Worm (Caenorhabditis elegans) whole organism, L1 larva: ENCODE results near the gene F08D12.2.

Experiments
- C34B4.2 ChIP-seq: sonication (generic microtip); optimal IDR thresholded peaks from 2 replicates; lab custom pipeline; 2017; ENCODE audit warnings: mild to moderate bottlenecking, missing genetic modification characterization, missing compliant biosample characterization
- F16B12.6 ChIP-seq: fragments of 150-350 bp; optimal IDR thresholded peaks from 2 replicates; lab custom pipeline; 2014; ENCODE audit warnings: missing biosample characterization, missing genetic modification characterization
- Y116A8C.19 ChIP-seq: sonication (generic microtip); optimal IDR thresholded peaks from 2 replicates; lab custom pipeline; 2016; ENCODE audit warnings: missing compliant biosample characterization, missing genetic modification characterization, borderline replicate concordance
- aly-2 ChIP-seq: fragments of 150-350 bp; optimal IDR thresholded peaks from 2 replicates; lab custom pipeline; 2014; ENCODE audit warnings: missing biosample characterization, missing genetic modification characterization
- ama-1 ChIP-seq: fragments of 150-350 bp; optimal IDR thresholded peaks from 2 replicates; lab custom pipeline; 2014
- blmp-1 ChIP-seq: fragments of 150-350 bp; optimal IDR thresholded peaks from 2 replicates; lab custom pipeline; 2014; ENCODE audit warnings: missing biosample characterization, missing genetic modification characterization
- ceh-82 ChIP-seq, 3 experiments: fragments of 150-350 bp in 1 of 3; sonication (generic microtip) in 2 of 3; optimal IDR thresholded peaks; 2 replicates each; lab custom pipeline; 2014 to 2017; ENCODE audit warnings: missing biosample characterization in 3 of 3, missing genetic modification characterization in 3 of 3
- ceh-90 ChIP-seq: sonication (generic microtip); optimal IDR thresholded peaks from 2 replicates; lab custom pipeline; 2016; ENCODE audit warnings: missing genetic modification characterization, missing compliant biosample characterization
- efl-1 ChIP-seq, 4 experiments: fragments of 150-350 bp; optimal IDR thresholded peaks in 3 of 4; peaks in 1 of 4; 1 replicate in 1 of 4; 2 replicates in 3 of 4; lab custom pipeline; 2014; ENCODE audit warnings: missing biosample characterization in 2 of 4, missing genetic modification characterization in 2 of 4, missing genetic modification reagents in 2 of 4
- egl-13 ChIP-seq: sonication (generic microtip); optimal IDR thresholded peaks from 2 replicates; lab custom pipeline; 2016; ENCODE audit warnings: missing genotype, missing genetic modification reagents, missing genetic modification characterization, missing compliant biosample characterization
- egl-27 ChIP-seq, 2 experiments: fragments of 150-350 bp in 1 of 2; sonication (generic microtip); optimal IDR thresholded peaks; 3 replicates each; lab custom pipeline; 2017 to 2018; ENCODE audit warnings: missing biosample characterization in 2 of 2, missing genetic modification characterization in 2 of 2, missing genetic modification reagents in 2 of 2
- elt-3 ChIP-seq, 6 experiments: fragments of 150-350 bp in 1 of 6; sonication (generic microtip); optimal IDR thresholded peaks; 2 replicates each; lab custom pipeline; 2017 to 2018; ENCODE audit warnings: missing biosample characterization in 6 of 6, missing genetic modification characterization in 6 of 6, inconsistent platforms in 1 of 6
- hlh-17 ChIP-seq: fragments of 200-800 bp; sonication (Bioruptor generic); optimal IDR thresholded peaks from 2 replicates; lab custom pipeline; 2018; ENCODE audit warnings: missing genetic modification characterization, mild to moderate bottlenecking, missing compliant biosample characterization, moderate library complexity, borderline replicate concordance
- hlh-4 ChIP-seq: sonication (generic microtip); optimal IDR thresholded peaks from 2 replicates; lab custom pipeline; 2016; ENCODE audit warnings: mild to moderate bottlenecking, missing genetic modification characterization, missing compliant biosample characterization
- hpl-2 ChIP-seq: fragments of 150-350 bp; optimal IDR thresholded peaks from 2 replicates; lab custom pipeline; 2014; ENCODE audit warnings: missing biosample characterization, missing genetic modification reagents, missing genetic modification characterization
- isw-1 ChIP-seq: fragments of 200-800 bp; sonication (Bioruptor generic); IDR thresholded peaks from 2 replicates; pipeline ENCODE4 v1.3.6; 2022; ENCODE audit warnings: missing genetic modification characterization, missing compliant biosample characterization
- lin-14 ChIP-seq: fragments of 200-800 bp; sonication (Bioruptor generic); optimal IDR thresholded peaks from 2 replicates; lab custom pipeline; 2018; ENCODE audit warnings: mild to moderate bottlenecking, missing genetic modification characterization, moderate library complexity, missing compliant biosample characterization
- lin-15B ChIP-seq: fragments of 150-350 bp; sonication (generic microtip); optimal IDR thresholded peaks from 3 replicates; lab custom pipeline; 2014; ENCODE audit warnings: missing biosample characterization, missing genetic modification characterization
- lin-35 ChIP-seq, 2 experiments: fragments of 150-350 bp; optimal IDR thresholded peaks; 2 replicates each; lab custom pipeline; 2014; ENCODE audit warnings: missing biosample characterization in 2 of 2, missing genetic modification characterization in 2 of 2, missing genetic modification reagents in 2 of 2
- lsy-2 ChIP-seq, 2 experiments: fragments of 150-350 bp; optimal IDR thresholded peaks; 2 replicates each; lab custom pipeline; 2014; ENCODE audit warnings: missing biosample characterization in 2 of 2, missing genetic modification characterization in 2 of 2
- mdl-1 ChIP-seq, 2 experiments: fragments of 150-350 bp; optimal IDR thresholded peaks; 2 replicates each; lab custom pipeline; 2014 to 2017; ENCODE audit warnings: missing biosample characterization in 2 of 2, missing genetic modification characterization in 2 of 2, inconsistent platforms in 1 of 2
- mep-1 ChIP-seq: fragments of 150-350 bp; optimal IDR thresholded peaks from 2 replicates; lab custom pipeline; 2014; ENCODE audit warnings: missing biosample characterization, missing genetic modification characterization
- nhr-11 ChIP-seq: fragments of 150-350 bp; optimal IDR thresholded peaks from 2 replicates; lab custom pipeline; 2014; ENCODE audit warnings: missing biosample characterization, missing genetic modification characterization
- nhr-12 ChIP-seq: sonication (generic microtip); optimal IDR thresholded peaks from 2 replicates; lab custom pipeline; 2017; ENCODE audit warnings: missing biosample characterization, missing genetic modification characterization
- nhr-19 ChIP-seq: fragments of 200-800 bp; sonication (Bioruptor generic); conservative IDR thresholded peaks from 2 replicates; pipeline ENCODE4 v1.3.6; 2022; ENCODE audit warnings: missing genetic modification characterization, missing compliant biosample characterization
- nhr-20 ChIP-seq: sonication (generic microtip); optimal IDR thresholded peaks from 2 replicates; lab custom pipeline; 2016; ENCODE audit warnings: mild to moderate bottlenecking, missing genetic modification characterization, missing compliant biosample characterization
- nhr-71 ChIP-seq: sonication (generic microtip); optimal IDR thresholded peaks from 2 replicates; lab custom pipeline; 2016; ENCODE audit warnings: mild to moderate bottlenecking, missing genetic modification characterization, moderate library complexity, missing compliant biosample characterization
- nhr-76 ChIP-seq: sonication (generic microtip); optimal IDR thresholded peaks from 2 replicates; lab custom pipeline; 2017; ENCODE audit warnings: missing biosample characterization, missing genetic modification characterization
- nhr-85 ChIP-seq: sonication (generic microtip); peaks from one replicate; lab custom pipeline; 2016; ENCODE audit warnings: missing genetic modification characterization, inconsistent platforms, missing compliant biosample characterization
- nhr-90 ChIP-seq: sonication (generic microtip); optimal IDR thresholded peaks from 2 replicates; lab custom pipeline; 2016; ENCODE audit warnings: mild to moderate bottlenecking, missing genetic modification characterization, missing compliant biosample characterization; ENCODE audit not compliant: poor library complexity
- snu-23 ChIP-seq: sonication (generic microtip); optimal IDR thresholded peaks from 2 replicates; lab custom pipeline; 2016; ENCODE audit warnings: missing genetic modification characterization, missing compliant biosample characterization
- sox-4 ChIP-seq: sonication (generic microtip); optimal IDR thresholded peaks from 2 replicates; lab custom pipeline; 2016; ENCODE audit warnings: missing genetic modification characterization, missing compliant biosample characterization
- tbx-2 ChIP-seq: sonication (generic microtip); optimal IDR thresholded peaks from 2 replicates; lab custom pipeline; 2016; ENCODE audit warnings: missing genetic modification characterization, missing compliant biosample characterization
- unc-30 ChIP-seq: sonication (generic microtip); optimal IDR thresholded peaks from 2 replicates; lab custom pipeline; 2017; ENCODE audit warnings: missing biosample characterization, missing genetic modification characterization
- unc-86 ChIP-seq: sonication (generic microtip); optimal IDR thresholded peaks from 2 replicates; lab custom pipeline; 2016; ENCODE audit warnings: missing genetic modification characterization, missing compliant biosample characterization
- unc-98 ChIP-seq: fragments of 200-800 bp; sonication (Bioruptor generic); IDR thresholded peaks from 2 replicates; pipeline ENCODE4 v1.3.6; 2022; ENCODE audit warnings: missing genetic modification characterization, missing compliant biosample characterization

Gene F08D12.2

DNA sequence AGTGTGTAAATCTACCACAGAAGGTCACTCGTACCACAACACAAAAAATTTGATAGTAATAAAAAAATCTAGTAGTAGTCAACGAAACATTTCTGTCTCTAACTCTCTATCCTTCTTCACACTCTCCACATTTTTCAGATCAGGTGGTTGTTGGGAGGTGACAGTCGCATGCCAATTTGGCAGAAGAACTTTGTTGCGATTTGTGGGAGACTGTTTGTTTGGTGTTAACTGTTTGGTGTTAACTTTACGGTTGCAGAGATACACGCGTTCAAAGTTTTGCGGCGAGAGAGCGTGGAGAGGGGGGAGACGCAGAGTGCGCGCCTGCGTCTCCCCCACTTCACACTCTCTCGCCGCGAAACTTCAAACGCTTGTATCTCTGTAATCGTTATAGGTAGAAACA, 23.5 kb downstream of the F08D12.2 start:
- TF ChIP-seq mdl-1 (tag; optimal IDR thresholded peaks at IDR 0.05; lab: Kevin White, UChicago): peak in 1 of 2 experiments; percentile 28
- no peak for TF ChIP-seq F16B12.6 (tag; lab: Kevin White, UChicago)
- no peak for TF ChIP-seq Y116A8C.19 (tag; lab: Kevin White, UChicago)
- peak; percentile 22 for TF ChIP-seq tbx-2 (tag; lab: Kevin White, UChicago)
- peak in 1 of 2 experiments; percentile 14 for TF ChIP-seq lsy-2 (tag; optimal IDR thresholded peaks at IDR 0.05; lab: Kevin White, UChicago)
- TF ChIP-seq isw-1 (GFP tag; lab: Robert Waterston, UW): no peak
- TF ChIP-seq nhr-19 (GFP tag; lab: Robert Waterston, UW): 0 out of 2 replicates have a peak, but pooled peaks have one; percentile 2
- peak in 2 of 6 experiments; percentile 40 to 52 for TF ChIP-seq elt-3 (tag; optimal IDR thresholded peaks at IDR 0.05; lab: Kevin White, UChicago)
- peak; percentile 14 for TF ChIP-seq nhr-85
- TF ChIP-seq egl-13: no peak
- TF ChIP-seq snu-23 (GFP tag; lab: Kevin White, UChicago): peak; percentile 40
- peak in 1 of 2 experiments; percentile 65 for TF ChIP-seq lin-35 (GFP tag; optimal IDR thresholded peaks at IDR 0.05; lab: Kevin White, UChicago)
- peak; percentile 49 for TF ChIP-seq lin-14 (GFP tag; lab: Kevin White, UChicago)
- TF ChIP-seq hpl-2: no peak
- no peak for TF ChIP-seq unc-30 (tag; lab: Kevin White, UChicago)
- TF ChIP-seq nhr-20 (tag; lab: Kevin White, UChicago): peak; percentile 4
- TF ChIP-seq nhr-71 (tag; lab: Kevin White, UChicago): peak; percentile 23

DNA sequence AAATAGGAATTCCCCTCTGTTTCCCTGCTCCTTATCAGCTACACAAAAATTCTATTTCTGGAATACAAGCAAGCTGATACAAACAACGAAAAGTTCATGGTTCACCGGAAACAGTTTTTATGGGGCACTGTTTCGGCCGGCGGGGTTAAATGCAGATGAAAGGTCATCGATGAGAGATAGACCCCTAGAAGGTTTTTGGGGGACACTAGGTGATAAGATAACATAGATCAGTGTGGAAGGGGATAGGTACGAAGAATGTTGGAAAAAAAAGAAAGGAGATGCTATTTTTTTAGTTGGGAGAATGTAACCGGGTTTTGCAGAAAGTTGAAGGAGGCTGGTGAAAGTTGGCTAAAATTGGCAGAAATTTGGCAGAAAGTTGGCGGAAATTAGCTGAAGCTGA, 24.1 kb downstream of the F08D12.2 start:
- TF ChIP-seq elt-3 (tag; optimal IDR thresholded peaks at IDR 0.05; lab: Kevin White, UChicago): peak in 1 of 6 experiments; percentile 50
- no peak for TF ChIP-seq nhr-12
- no peak for TF ChIP-seq unc-98 (GFP tag; lab: Robert Waterston, UW)
- TF ChIP-seq C34B4.2 (tag; lab: Kevin White, UChicago): no peak
- TF ChIP-seq unc-30 (tag; lab: Kevin White, UChicago): no peak
- no peak for TF ChIP-seq sox-4 (tag; lab: Kevin White, UChicago)
- peak; percentile 0 for TF ChIP-seq nhr-20 (tag; lab: Kevin White, UChicago)
- no peak for TF ChIP-seq ama-1 (lab: Kevin White, UChicago)
- TF ChIP-seq nhr-85: peak; percentile 61
- peak; percentile 18 for TF ChIP-seq blmp-1
- TF ChIP-seq nhr-90 (tag; lab: Kevin White, UChicago): no peak

DNA sequence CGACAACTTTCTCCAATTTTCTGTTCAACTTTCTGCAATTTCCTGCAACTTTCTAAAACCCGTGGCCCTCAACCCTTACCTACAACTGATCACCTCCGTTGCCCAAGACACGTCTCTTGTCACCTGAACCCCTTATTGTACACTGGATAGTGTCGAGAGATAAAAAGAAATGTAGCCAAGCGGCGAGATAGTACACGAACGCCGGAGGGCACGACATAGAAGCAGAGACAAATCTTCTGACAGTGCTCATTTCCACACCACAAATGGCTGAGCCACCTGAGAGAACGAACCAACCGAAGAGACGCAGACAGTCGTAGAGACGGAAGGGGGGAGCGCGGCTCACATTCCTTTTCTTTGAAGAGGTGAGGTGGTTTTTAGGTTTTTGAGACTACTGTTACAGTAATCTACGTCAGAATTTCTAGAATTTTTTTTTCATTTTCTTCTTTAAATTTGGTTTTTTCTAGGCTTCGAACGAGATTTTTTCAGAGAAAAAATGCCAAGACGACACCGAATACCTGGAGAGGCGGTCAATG, 26.3 kb downstream of the F08D12.2 start, which contains the start of gene K12H6.12:
TSS of gene K12H6.12 (plus strand) at position 483 of the 533 bp plus-strand sequence.
- peak in 1 of 2 experiments; percentile 28 for TF ChIP-seq efl-1 (optimal IDR thresholded peaks at IDR 0.05; lab: Kevin White, UChicago)
- TF ChIP-seq efl-1 (GFP tag; optimal IDR thresholded peaks at IDR 0.05 in 1 of 2; lab: Kevin White, UChicago): no peak
- peak; percentile 19 for TF ChIP-seq nhr-11 (tag; lab: Kevin White, UChicago)
- peak in 1 of 3 experiments; percentile 1 for TF ChIP-seq ceh-82 (tag; optimal IDR thresholded peaks at IDR 0.05; lab: Kevin White, UChicago)
- TF ChIP-seq hlh-4 (tag; lab: Kevin White, UChicago): no peak
- TF ChIP-seq mep-1 (tag; lab: Kevin White, UChicago): no peak

DNA sequence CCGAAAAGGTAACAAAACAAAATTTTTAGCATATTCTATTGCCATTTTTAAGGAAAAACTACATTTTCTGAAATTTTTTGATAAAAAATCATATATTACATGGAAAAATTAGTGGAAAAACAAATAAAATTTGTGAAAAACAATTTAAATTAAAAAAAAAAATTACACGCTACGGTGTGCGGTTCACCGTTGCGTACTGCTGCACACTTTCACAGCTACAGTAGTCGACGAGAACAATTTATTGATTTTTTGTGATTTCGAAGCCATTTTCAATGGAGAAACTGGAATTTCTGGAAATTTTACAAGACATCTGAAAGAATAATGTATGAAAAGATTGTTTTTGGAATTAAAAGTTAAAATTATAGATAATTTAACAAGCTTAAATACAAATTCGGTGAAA, 33.6 kb downstream of the F08D12.2 start:
- TF ChIP-seq unc-86 (no peak), F16B12.6 (tag; lab: Kevin White, UChicago) (no peak), aly-2 (tag; lab: Kevin White, UChicago) (no peak), egl-27 (tag; optimal IDR thresholded peaks at IDR 0.05; lab: Kevin White, UChicago) (no peak), Y116A8C.19 (tag; lab: Kevin White, UChicago) (no peak), hlh-17 (GFP tag; lab: Kevin White, UChicago) (no peak), ceh-90 (tag; lab: Kevin White, UChicago) (no peak), nhr-85 (no peak), hlh-4 (tag; lab: Kevin White, UChicago) (no peak), lin-15B (tag; lab: Kevin White, UChicago) (no peak), sox-4 (tag; lab: Kevin White, UChicago) (no peak), nhr-76 (tag; lab: Kevin White, UChicago) (no peak)
